Fruit fly (Drosophila melanogaster): ENCODE measurements around the gene CG6293.

The CG6293 gene

DNA sequence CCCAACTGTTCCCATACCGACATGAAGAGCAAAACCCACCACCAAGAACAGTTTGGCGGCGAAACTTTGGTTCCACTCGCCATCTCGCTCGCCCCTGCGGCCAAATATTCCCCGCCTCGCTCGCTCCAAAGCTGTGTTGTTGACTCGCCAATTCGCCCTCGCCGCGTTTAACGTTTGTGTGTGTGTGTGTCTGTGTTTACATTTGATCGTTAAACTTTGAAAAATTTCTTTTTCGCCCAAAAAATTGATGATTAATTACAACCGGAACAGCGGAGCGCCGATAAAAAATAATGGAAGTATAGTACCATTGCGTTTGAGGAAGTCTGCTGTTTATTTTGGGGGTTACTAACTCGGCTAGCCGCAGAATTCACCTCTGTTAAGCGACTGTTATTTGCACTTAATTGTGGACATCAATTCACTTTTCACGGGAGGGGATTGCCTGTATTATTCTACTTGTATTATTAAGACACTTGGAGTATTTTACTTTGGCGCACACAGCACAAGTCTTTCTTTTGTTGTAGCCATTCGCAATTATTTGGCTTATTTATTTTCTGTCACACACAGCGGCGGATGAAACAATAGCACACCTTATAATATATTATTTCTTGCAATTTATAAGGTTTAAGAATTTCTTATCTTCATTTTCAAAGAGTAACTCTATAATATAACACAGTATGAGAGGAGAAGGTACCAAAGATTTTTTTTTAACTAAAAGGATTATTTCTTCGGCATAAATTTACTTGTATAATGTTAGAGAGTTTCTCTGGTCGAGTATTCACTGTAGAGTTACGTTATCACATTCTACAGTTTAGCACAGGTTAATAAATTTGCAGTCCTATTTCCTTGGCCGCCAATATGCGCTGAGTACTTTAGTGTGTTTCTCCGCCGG is 39.6 kb upstream of the CG6293 start (continued):
- TF ChIP-seq CG7928 (GFP tag; optimal IDR thresholded peaks at IDR 0.05) (peak; percentile 67), CG7786 (GFP tag; optimal IDR thresholded peaks at IDR 0.05) (peak; percentile 78), Dp (GFP tag; optimal IDR thresholded peaks at IDR 0.05) (no peak), Aef1 (GFP tag; IDR thresholded peaks at IDR 0.05) (no peak), jigr1 (GFP tag; IDR thresholded peaks at IDR 0.05) (no peak), CG12391 (tag; optimal IDR thresholded peaks at IDR 0.05) (peak; percentile 89), CG1024 (GFP tag; IDR thresholded peaks at IDR 0.05) (no peak), Spps (tag; optimal IDR thresholded peaks at IDR 0.05) (peak; percentile 9), CG5245 (GFP tag; optimal IDR thresholded peaks at IDR 0.05) (peak; percentile 36), Atf-2 (GFP tag; optimal IDR thresholded peaks at IDR 0.05) (peak; percentile 53), Bteb2 (GFP tag; optimal IDR thresholded peaks at IDR 0.05) (peak; percentile 84), BEAF-32 (GFP tag; optimal IDR thresholded peaks at IDR 0.05) (no peak), Dbx (GFP tag; IDR thresholded peaks at IDR 0.05) (no peak), Elba2 (GFP tag; optimal IDR thresholded peaks at IDR 0.05) (no peak), ftz-f1 (GFP tag; optimal IDR thresholded peaks at IDR 0.05) (peak; percentile 56), Tbp (GFP tag; optimal IDR thresholded peaks at IDR 0.05) (no peak), CG4424 (GFP tag; optimal IDR thresholded peaks at IDR 0.05) (peak; percentile 83), Gsc (GFP tag; IDR thresholded peaks at IDR 0.05) (no peak), onecut (GFP tag; IDR thresholded peaks at IDR 0.05) (peak; percentile 56; the same call in 1 of the 2 replicates), Nf-YC (tag; optimal IDR thresholded peaks at IDR 0.05) (peak; percentile 54), Abd-B (GFP tag; optimal IDR thresholded peaks at IDR 0.05) (peak; percentile 75), CG14710 (tag; optimal IDR thresholded peaks at IDR 0.05) (peak; percentile 18), btn (GFP tag; optimal IDR thresholded peaks at IDR 0.05) (no peak), tap (tag; optimal IDR thresholded peaks at IDR 0.05) (peak; percentile 75), pum (GFP tag; optimal IDR thresholded peaks at IDR 0.05) (peak; percentile 44), CG9876 (GFP tag; optimal IDR thresholded peaks at IDR 0.05) (peak; percentile 36), CG6689 (GFP tag; IDR thresholded peaks at IDR 0.05) (no peak), chinmo (GFP tag; IDR thresholded peaks at IDR 0.05; ENCODE audit: partially characterized antibody) (no peak), CG12299 (tag; optimal IDR thresholded peaks at IDR 0.05) (peak; percentile 75), pnt (GFP tag; optimal IDR thresholded peaks at IDR 0.05) (peak; percentile 63), CG11398 (GFP tag; optimal IDR thresholded peaks at IDR 0.05) (peak; percentile 70), Sin3A (optimal IDR thresholded peaks at IDR 0.05) (no peak), CrebB (tag; optimal IDR thresholded peaks at IDR 0.05) (peak; percentile 85), CG31365 (tag; optimal IDR thresholded peaks at IDR 0.05) (peak; percentile 62), CG9609 (GFP tag; optimal IDR thresholded peaks at IDR 0.05) (peak; percentile 57), HHEX (GFP tag; optimal IDR thresholded peaks at IDR 0.05) (peak; percentile 85), Lhr (GFP tag; optimal IDR thresholded peaks at IDR 0.05) (no peak), trh (GFP tag; optimal IDR thresholded peaks at IDR 0.05) (peak; percentile 59), shn (GFP tag; optimal IDR thresholded peaks at IDR 0.05) (peak; percentile 74), CG8478 (optimal IDR thresholded peaks at IDR 0.05) (peak; percentile 68), Doc3 (GFP tag; IDR thresholded peaks at IDR 0.05; ENCODE audit: partially characterized antibody) (no peak), seq (GFP tag; IDR thresholded peaks at IDR 0.05) (no peak), Myb (GFP tag; optimal IDR thresholded peaks at IDR 0.05) (peak; percentile 92), CG1529 (GFP tag; optimal IDR thresholded peaks at IDR 0.05) (peak; percentile 30), klu (GFP tag; IDR thresholded peaks at IDR 0.05) (no peak), bowl (GFP tag; IDR thresholded peaks at IDR 0.05) (no peak), CG13424 (tag; optimal IDR thresholded peaks at IDR 0.05) (peak; percentile 78), CG10274 (GFP tag; optimal IDR thresholded peaks at IDR 0.05) (peak; percentile 51), CG12104 (GFP tag; optimal IDR thresholded peaks at IDR 0.05) (peak; percentile 82), jumu (GFP tag; optimal IDR thresholded peaks at IDR 0.05) (peak; percentile 64), disco-r (GFP tag; optimal IDR thresholded peaks at IDR 0.05) (peak; percentile 48)

Data from whole organism, embryonic.